Worm (Caenorhabditis elegans): ENCODE results near the gene cyp-35A4.

The cyp-35A4 gene

ce11 chrV:4066143-4066542 is 34.7 kb downstream of the cyp-35A4 start:
- TF ChIP-seq lsy-2 (tag; optimal IDR thresholded peaks at IDR 0.05), result peak in 1 of 2 experiments; percentile 13

DNA sequence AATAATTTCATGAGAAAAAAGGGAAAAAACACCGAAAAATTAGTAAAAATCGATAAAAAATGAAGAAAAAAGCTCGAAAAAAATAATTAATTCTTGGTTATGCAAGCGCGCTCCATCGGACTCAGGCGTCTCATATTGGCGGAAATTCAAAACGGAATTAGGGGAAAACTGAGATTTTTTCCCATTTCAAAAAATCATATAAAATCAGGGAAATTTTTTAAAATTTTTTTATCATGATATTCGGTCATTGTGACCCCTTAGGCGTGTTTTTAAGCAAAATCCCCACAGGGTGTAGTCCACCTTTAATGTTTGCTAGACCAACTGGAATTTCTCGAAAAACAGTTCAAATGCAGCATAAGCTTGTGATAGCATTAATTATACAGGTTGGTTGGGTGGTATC is 36.5 kb downstream of the cyp-35A4 start:
- TF ChIP-seq efl-1 (optimal IDR thresholded peaks at IDR 0.05) (peak in 1 of 2 experiments; percentile 68), efl-1 (GFP tag; optimal IDR thresholded peaks at IDR 0.05 in 1 of 2) (peak; percentile 57 to 95), dpl-1 (GFP tag; optimal IDR thresholded peaks at IDR 0.05) (peak in 1 of 3 experiments; percentile 36)

ce11 chrV:4073455-4073854 is 42.0 kb downstream of the cyp-35A4 start, which contains the start of gene otpl-2:
Gene otpl-2, plus strand, starts transcription at chrV:4073755.
- TF ChIP-seq ztf-4 (tag; optimal IDR thresholded peaks at IDR 0.05) (no peak), fkh-4 (tag; optimal IDR thresholded peaks at IDR 0.05; ENCODE audit: borderline replicate concordance) (no peak), skn-1 (tag; optimal IDR thresholded peaks at IDR 0.05) (no peak), nhr-76 (tag; optimal IDR thresholded peaks at IDR 0.05) (no peak)

DNA sequence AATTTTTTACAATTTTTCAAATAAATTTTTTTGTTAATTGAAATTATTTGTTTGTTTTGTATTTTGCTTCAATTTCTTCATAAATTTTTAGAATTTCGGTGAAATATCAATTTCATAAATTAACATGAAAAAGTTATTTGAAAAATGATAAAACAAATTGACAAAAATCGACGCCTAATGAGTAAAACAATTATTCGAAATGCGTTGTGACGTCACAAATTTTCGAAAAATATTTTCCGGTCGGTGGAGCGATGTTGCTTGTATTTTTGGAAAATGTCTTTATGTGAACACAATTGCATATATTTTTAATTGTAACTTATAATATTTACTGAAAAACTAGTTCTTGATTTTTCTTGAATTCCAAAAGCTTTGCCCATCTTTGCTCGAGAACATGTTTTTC is 49.1 kb downstream of the cyp-35A4 start:
- no peak for TF ChIP-seq sup-37 (GFP tag; optimal IDR thresholded peaks at IDR 0.05)
- no peak for TF ChIP-seq hlh-17 (GFP tag; optimal IDR thresholded peaks at IDR 0.05; ENCODE audit: borderline replicate concordance)
- TF ChIP-seq blmp-1 (tag; optimal IDR thresholded peaks at IDR 0.05), result no peak
- no peak for TF ChIP-seq mep-1 (tag; optimal IDR thresholded peaks at IDR 0.05)
- TF ChIP-seq ces-1 (GFP tag; optimal IDR thresholded peaks at IDR 0.05), result no peak
- no peak for TF ChIP-seq ama-1 (optimal IDR thresholded peaks at IDR 0.05)
- TF ChIP-seq C04F5.9 (tag; optimal IDR thresholded peaks at IDR 0.05), result no peak
- TF ChIP-seq nhr-90 (tag; optimal IDR thresholded peaks at IDR 0.05; ENCODE audit: poor library complexity), result no peak

- TF ChIP-seq blmp-1 (tag; optimal IDR thresholded peaks at IDR 0.05), result no peak
- TF ChIP-seq nhr-11 (tag; optimal IDR thresholded peaks at IDR 0.05), result no peak
- TF ChIP-seq lin-13 (GFP tag; optimal IDR thresholded peaks at IDR 0.05), result no peak
- no peak for TF ChIP-seq nhr-19 (GFP tag; conservative IDR thresholded peaks at IDR 0.05)
- no peak for TF ChIP-seq swsn-7 (tag; optimal IDR thresholded peaks at IDR 0.05)
- no peak for TF ChIP-seq ets-5 (GFP tag; IDR thresholded peaks at IDR 0.05)
- no peak for TF ChIP-seq sup-37 (GFP tag; optimal IDR thresholded peaks at IDR 0.05)
- TF ChIP-seq nhr-71 (tag; optimal IDR thresholded peaks at IDR 0.05), result no peak
- TF ChIP-seq fos-1 (tag; optimal IDR thresholded peaks at IDR 0.05), result no peak
- no peak for TF ChIP-seq mab-9 (GFP tag; IDR thresholded peaks at IDR 0.05)
- no peak for TF ChIP-seq egl-13 (tag; optimal IDR thresholded peaks at IDR 0.05)
- TF ChIP-seq nhr-237 (tag; optimal IDR thresholded peaks at IDR 0.05), result no peak
- TF ChIP-seq elt-3 (tag; optimal IDR thresholded peaks at IDR 0.05), result no peak
- TF ChIP-seq elt-2 (tag; optimal IDR thresholded peaks at IDR 0.05), result no peak
- no peak for TF ChIP-seq unc-130 (tag; optimal IDR thresholded peaks at IDR 0.05)
- TF ChIP-seq sox-4 (tag; optimal IDR thresholded peaks at IDR 0.05), result no peak
- no peak for TF ChIP-seq ceh-63 (GFP tag; optimal IDR thresholded peaks at IDR 0.05)
- TF ChIP-seq ztf-4 (tag; optimal IDR thresholded peaks at IDR 0.05), result no peak
- no peak for TF ChIP-seq rnt-1 (tag; optimal IDR thresholded peaks at IDR 0.05)
Observed at ce11 chrV:4081283-4081682, 49.9 kb downstream of the cyp-35A4 start, which contains the start of gene srh-211. Gene srh-211, minus strand, starts transcription at chrV:4081383.

- TF ChIP-seq zip-4 (GFP tag; optimal IDR thresholded peaks at IDR 0.05) (no peak), pqm-1 (tag; optimal IDR thresholded peaks at IDR 0.05) (no peak), F16B12.6 (tag; optimal IDR thresholded peaks at IDR 0.05) (no peak), nhr-90 (tag; optimal IDR thresholded peaks at IDR 0.05; ENCODE audit: poor library complexity) (no peak), ceh-90 (tag; optimal IDR thresholded peaks at IDR 0.05) (no peak), unc-62 (GFP tag; optimal IDR thresholded peaks at IDR 0.05) (no peak), unc-30 (tag; optimal IDR thresholded peaks at IDR 0.05) (no peak), nhr-71 (tag; optimal IDR thresholded peaks at IDR 0.05) (no peak)
Observed at ce11 chrV:4082952-4083351, 51.5 kb downstream of the cyp-35A4 start, which contains the start of gene F38H12.5. Gene F38H12.5, minus strand, starts transcription at chrV:4083052.

Measured in whole organism, L1 larva.